Fruit fly (Drosophila melanogaster): Measurements from ENCODE around the gene CG14304.

- no peak for TF ChIP-seq CG12104 (GFP tag; optimal IDR thresholded peaks at IDR 0.05)
- no peak for TF ChIP-seq CG13894 (tag; optimal IDR thresholded peaks at IDR 0.05)
- no peak for TF ChIP-seq CTCF (GFP tag; optimal IDR thresholded peaks at IDR 0.05)
- TF ChIP-seq CG10274 (GFP tag; optimal IDR thresholded peaks at IDR 0.05) = no peak
- no peak for TF ChIP-seq MESR4 (GFP tag; optimal IDR thresholded peaks at IDR 0.05)
- no peak for TF ChIP-seq en (GFP tag; optimal IDR thresholded peaks at IDR 0.05)
- TF ChIP-seq ap (GFP tag; IDR thresholded peaks at IDR 0.05) = no peak
- TF ChIP-seq Usf (GFP tag; optimal IDR thresholded peaks at IDR 0.05) = no peak
- no peak for TF ChIP-seq Aef1 (GFP tag; IDR thresholded peaks at IDR 0.05)
- TF ChIP-seq CG31441 (GFP tag; IDR thresholded peaks at IDR 0.05) = no peak
- TF ChIP-seq Fer3 (tag; optimal IDR thresholded peaks at IDR 0.05) = no peak
- no peak for TF ChIP-seq slp2 (GFP tag; optimal IDR thresholded peaks at IDR 0.05)
- TF ChIP-seq tna (GFP tag; IDR thresholded peaks at IDR 0.05; ENCODE audit: partially characterized antibody) = no peak
- no peak for TF ChIP-seq E2f1 (GFP tag; IDR thresholded peaks at IDR 0.05)
Observed at dm6 chr3R:18619451-18619942, 1.6 kb downstream of the CG14304 start.
